Worm (Caenorhabditis elegans): ENCODE measurements around the gene ZK228.13.

ZK228.13 gene

ce11 chrV:18474223-18474622 lies 6.2 kb upstream of the ZK228.13 start, which contains the start of gene srh-181:
TSS of gene srh-181 (plus strand) at chrV:18474523.
- TF ChIP-seq hlh-11 (tag; optimal IDR thresholded peaks at IDR 0.05) = no peak
- TF ChIP-seq hlh-30 (tag; optimal IDR thresholded peaks at IDR 0.05; ENCODE audit: insufficient read depth) = no peak
- TF ChIP-seq lin-1 (GFP tag; IDR thresholded peaks at IDR 0.05) = no peak
- TF ChIP-seq ztf-7 (tag; optimal IDR thresholded peaks at IDR 0.05) = no peak
- no peak for TF ChIP-seq pha-4 (GFP tag; IDR thresholded peaks at IDR 0.05)
- no peak for TF ChIP-seq pha-4 (tag; optimal IDR thresholded peaks at IDR 0.05)
- no peak for TF ChIP-seq attf-4 (tag; optimal IDR thresholded peaks at IDR 0.05)
- no peak for TF ChIP-seq unc-39 (tag; optimal IDR thresholded peaks at IDR 0.05)
- no peak for TF ChIP-seq arid-1 (GFP tag; conservative IDR thresholded peaks at IDR 0.05)
- no peak for TF ChIP-seq mdt-29 (GFP tag; IDR thresholded peaks at IDR 0.05)
- no peak for TF ChIP-seq ces-1 (GFP tag; optimal IDR thresholded peaks at IDR 0.05)

- TF ChIP-seq nhr-42 (GFP tag; IDR thresholded peaks at IDR 0.05) (no peak), pha-4 (GFP tag; IDR thresholded peaks at IDR 0.05) (no peak), pha-4 (tag; optimal IDR thresholded peaks at IDR 0.05) (no peak), aha-1 (tag) (peak; percentile 15), spr-1 (tag; optimal IDR thresholded peaks at IDR 0.05) (no peak), unc-130 (GFP tag; optimal IDR thresholded peaks at IDR 0.05) (no peak), T20F7.1 (GFP tag; optimal IDR thresholded peaks at IDR 0.05) (no peak), ama-1 (optimal IDR thresholded peaks at IDR 0.05) (no peak), hlh-11 (tag; optimal IDR thresholded peaks at IDR 0.05) (no peak)
Measured at ce11 chrV:18473415-18473814, 5.4 kb upstream of the ZK228.13 start, which contains the start of gene srh-182. TSS of gene srh-182 (minus strand) at chrV:18473515.

- no peak for TF ChIP-seq nhr-76 (tag; optimal IDR thresholded peaks at IDR 0.05)
- no peak for TF ChIP-seq skn-1 (tag; optimal IDR thresholded peaks at IDR 0.05)
- no peak for TF ChIP-seq F26F4.8 (GFP tag; conservative IDR thresholded peaks at IDR 0.05)
- peak; percentile 70 for TF ChIP-seq pqm-1 (tag; optimal IDR thresholded peaks at IDR 0.05)
- TF ChIP-seq nhr-48 (tag; optimal IDR thresholded peaks at IDR 0.05) = no peak
- no peak for TF ChIP-seq tag-97 (GFP tag; IDR thresholded peaks at IDR 0.05)
- TF ChIP-seq dve-1 (tag; optimal IDR thresholded peaks at IDR 0.05; ENCODE audit: insufficient read depth) = peak; percentile 3
- no peak for TF ChIP-seq unc-130 (GFP tag; optimal IDR thresholded peaks at IDR 0.05)
- no peak for TF ChIP-seq spr-3 (GFP tag; optimal IDR thresholded peaks at IDR 0.05)
- no peak for TF ChIP-seq nhr-111 (GFP tag; optimal IDR thresholded peaks at IDR 0.05)
- TF ChIP-seq fkh-10 (GFP tag; optimal IDR thresholded peaks at IDR 0.05) = no peak
- no peak for TF ChIP-seq daf-16 (GFP tag; optimal IDR thresholded peaks at IDR 0.05)
- TF ChIP-seq daf-16 (tag; optimal IDR thresholded peaks at IDR 0.05) = peak; percentile 18
- TF ChIP-seq nhr-42 (GFP tag; IDR thresholded peaks at IDR 0.05) = no peak
- TF ChIP-seq nhr-6 (tag; optimal IDR thresholded peaks at IDR 0.05) = no peak
- TF ChIP-seq duxl-1 (tag; optimal IDR thresholded peaks at IDR 0.05; ENCODE audit: poor library complexity) = no peak
- no peak for TF ChIP-seq Y75B8A.6 (GFP tag; IDR thresholded peaks at IDR 0.05)
- no peak for TF ChIP-seq mxl-2 (GFP tag; conservative IDR thresholded peaks at IDR 0.05)
- no peak for TF ChIP-seq nhr-11 (tag; optimal IDR thresholded peaks at IDR 0.05)
- TF ChIP-seq saeg-2 (GFP tag; IDR thresholded peaks at IDR 0.05) = no peak
- TF ChIP-seq ceh-20 (GFP tag; IDR thresholded peaks at IDR 0.05) = no peak
- no peak for TF ChIP-seq ceh-62 (tag; optimal IDR thresholded peaks at IDR 0.05)
- TF ChIP-seq nhr-25 (tag; optimal IDR thresholded peaks at IDR 0.05; ENCODE audit: borderline replicate concordance, insufficient read depth) = no peak
- 0 out of 2 replicates have a peak, but pooled peaks have one; percentile 23 for TF ChIP-seq php-3 (GFP tag; IDR thresholded peaks at IDR 0.05)
- TF ChIP-seq unc-62 (GFP tag; optimal IDR thresholded peaks at IDR 0.05 in 1 of 2) = no peak
- no peak for TF ChIP-seq unc-62 (tag; optimal IDR thresholded peaks at IDR 0.05)
- TF ChIP-seq nhr-28 (tag; optimal IDR thresholded peaks at IDR 0.05) = peak; percentile 54
Measured at ce11 chrV:18462365-18462837, 5.6 kb downstream of the ZK228.13 start, which contains the start of gene ZK228.4. TSS of gene ZK228.4 (plus strand) at chrV:18462787.
